Worm (Caenorhabditis elegans) whole organism, young adult: ENCODE data around the gene ska-3.

ENCODE experiments used
- B0019.2 ChIP-seq: fragments of 200-800 bp; sonication (Bioruptor generic); conservative IDR thresholded peaks from 2 replicates; pipeline ENCODE4 v1.3.6; 2022; ENCODE audit warnings: missing genetic modification reagents, missing genetic modification characterization, missing compliant biosample characterization
- akir-1 ChIP-seq: fragments of 200-800 bp; sonication (Bioruptor generic); optimal IDR thresholded peaks from 2 replicates; lab custom pipeline; 2018; ENCODE audit warnings: mild to moderate bottlenecking, missing genetic modification characterization, moderate library complexity, missing compliant biosample characterization
- attf-6 ChIP-seq: fragments of 200-800 bp; sonication (Bioruptor generic); IDR thresholded peaks from 2 replicates; pipeline ENCODE4 v1.3.6; 2022; ENCODE audit warnings: missing genetic modification reagents, missing genetic modification characterization, missing compliant biosample characterization
- ceh-58 ChIP-seq: fragments of 200-800 bp; sonication (Bioruptor generic); IDR thresholded peaks from 2 replicates; pipeline ENCODE4 v1.3.6; 2022; ENCODE audit warnings: missing genetic modification characterization, missing compliant biosample characterization
- efl-1 ChIP-seq: fragments of 150-350 bp; optimal IDR thresholded peaks from 2 replicates; lab custom pipeline; 2014; ENCODE audit warnings: missing biosample characterization, missing genetic modification reagents, missing genetic modification characterization
- egl-44 ChIP-seq: fragments of 200-800 bp; sonication (Bioruptor generic); IDR thresholded peaks from 2 replicates; pipeline ENCODE4 v1.3.6; 2022; ENCODE audit warnings: missing genetic modification reagents, missing genetic modification characterization, missing compliant biosample characterization
- hlh-26 ChIP-seq: fragments of 200-800 bp; sonication (Bioruptor generic); conservative IDR thresholded peaks from 2 replicates; pipeline ENCODE4 v1.3.6; 2022; ENCODE audit warnings: missing genetic modification reagents, missing genetic modification characterization, missing compliant biosample characterization
- madf-3 ChIP-seq: fragments of 200-800 bp; sonication (Bioruptor generic); IDR thresholded peaks from 2 replicates; pipeline ENCODE4 v1.3.6; 2022; ENCODE audit warnings: missing genetic modification reagents, missing genetic modification characterization, missing compliant biosample characterization
- madf-6 ChIP-seq: fragments of 200-800 bp; sonication (Bioruptor generic); IDR thresholded peaks from 2 replicates; pipeline ENCODE4 v1.3.6; 2022; ENCODE audit warnings: missing genetic modification reagents, missing genetic modification characterization, missing compliant biosample characterization
- madf-8 ChIP-seq: fragments of 200-800 bp; sonication (Bioruptor generic); conservative IDR thresholded peaks from 2 replicates; pipeline ENCODE4 v1.3.6; 2022; ENCODE audit warnings: missing genetic modification reagents, missing genetic modification characterization, missing compliant biosample characterization
- snpc-4 ChIP-seq, 5 experiments: fragments of 150-350 bp in 1 of 5; sonication (generic microtip) in 4 of 5; optimal IDR thresholded peaks; 2 replicates each; lab custom pipeline; 2014 to 2018; ENCODE audit warnings: missing genetic modification characterization in 5 of 5, missing biosample characterization in 3 of 5, antibody characterized with exemption in 2 of 5, mild to moderate bottlenecking in 2 of 5, missing compliant biosample characterization in 2 of 5, missing genotype in 2 of 5, moderate library complexity in 2 of 5, missing genetic modification reagents in 1 of 5
- unc-130 ChIP-seq: sonication (generic microtip); optimal IDR thresholded peaks from 2 replicates; lab custom pipeline; 2016; ENCODE audit warnings: missing genetic modification reagents, missing genetic modification characterization, missing compliant biosample characterization
- unc-62 ChIP-seq: fragments of 150-350 bp; optimal IDR thresholded peaks from 2 replicates; lab custom pipeline; 2014; ENCODE audit warnings: missing biosample characterization, missing genetic modification reagents, missing genetic modification characterization

- no peak for TF ChIP-seq egl-44
- TF ChIP-seq efl-1 (GFP tag; lab: Kevin White, UChicago) = no peak
- TF ChIP-seq madf-6 = no peak
- TF ChIP-seq attf-6 (GFP tag; lab: Robert Waterston, UW) = no peak
- no peak for TF ChIP-seq B0019.2 (GFP tag; lab: Robert Waterston, UW)
- no peak for TF ChIP-seq hlh-26 (GFP tag; lab: Robert Waterston, UW)
- TF ChIP-seq unc-62 (GFP tag; lab: Kevin White, UChicago) = no peak
- TF ChIP-seq snpc-4 (GFP tag; optimal IDR thresholded peaks at IDR 0.05; lab: Kevin White, UChicago) = peak; percentile 50
- peak; percentile 48 to 82 (median 80) for TF ChIP-seq snpc-4 (tag; optimal IDR thresholded peaks at IDR 0.05; lab: Kevin White, UChicago)
- TF ChIP-seq unc-130 = no peak
- no peak for TF ChIP-seq madf-3
- no peak for TF ChIP-seq ceh-58 (GFP tag; lab: Robert Waterston, UW)
- TF ChIP-seq madf-8 (GFP tag; lab: Robert Waterston, UW) = no peak
- TF ChIP-seq akir-1 = no peak
Observed at ce11 chrIII:5632426-5632976, 46.3 kb downstream of the ska-3 start.
